Worm (Caenorhabditis elegans) whole organism, mixed stage, embryonic: ENCODE measurements around the gene fbxa-44.

Experiments
- ceh-39 ChIP-seq: fragments of 150-350 bp; optimal IDR thresholded peaks from 2 replicates; lab custom pipeline; 2014; ENCODE audit warnings: missing biosample characterization, missing genetic modification characterization
- ceh-43 ChIP-seq: fragments of 200-800 bp; sonication (Bioruptor generic); optimal IDR thresholded peaks from 2 replicates; lab custom pipeline; 2018; ENCODE audit warnings: mild to moderate bottlenecking, missing genetic modification characterization, moderate library complexity, missing compliant biosample characterization
- elt-3 ChIP-seq: fragments of 150-350 bp; optimal IDR thresholded peaks from 2 replicates; lab custom pipeline; 2014; ENCODE audit warnings: missing biosample characterization, missing genetic modification characterization
- ham-2 ChIP-seq: fragments of 200-800 bp; sonication (Bioruptor generic); optimal IDR thresholded peaks from 2 replicates; lab custom pipeline; 2018; ENCODE audit warnings: mild to moderate bottlenecking, missing genetic modification characterization, missing compliant biosample characterization
- lin-13 ChIP-seq: fragments of 150-350 bp; optimal IDR thresholded peaks from 2 replicates; lab custom pipeline; 2014; ENCODE audit warnings: missing biosample characterization, missing genetic modification characterization
- lsy-2 ChIP-seq: fragments of 150-350 bp; optimal IDR thresholded peaks from 2 replicates; lab custom pipeline; 2014; ENCODE audit warnings: missing biosample characterization, missing genetic modification characterization
- nhr-12 ChIP-seq: fragments of 150-350 bp; optimal IDR thresholded peaks from 2 replicates; lab custom pipeline; 2014; ENCODE audit warnings: missing biosample characterization, missing genetic modification characterization
- sem-2 ChIP-seq: fragments of 200-800 bp; sonication (Bioruptor generic); optimal IDR thresholded peaks from 2 replicates; lab custom pipeline; 2018; ENCODE audit warnings: mild to moderate bottlenecking, missing genetic modification characterization, missing compliant biosample characterization
- snpc-4 ChIP-seq: fragments of 150-350 bp; optimal IDR thresholded peaks from 2 replicates; lab custom pipeline; 2014; ENCODE audit warnings: missing biosample characterization, missing genetic modification characterization
- sptf-1 ChIP-seq: sonication (generic microtip); optimal IDR thresholded peaks from 2 replicates; lab custom pipeline; 2017; ENCODE audit warnings: mild to moderate bottlenecking, missing genetic modification characterization, moderate library complexity, missing compliant biosample characterization
- unc-120 ChIP-seq: sonication (generic microtip); optimal IDR thresholded peaks from 2 replicates; lab custom pipeline; 2017; ENCODE audit warnings: missing genetic modification characterization, missing compliant biosample characterization; ENCODE audit not compliant: poor library complexity, severe bottlenecking
- unc-39 ChIP-seq: fragments of 150-350 bp; optimal IDR thresholded peaks from 2 replicates; lab custom pipeline; 2014; ENCODE audit warnings: missing biosample characterization, missing genetic modification characterization
- unc-62 ChIP-seq: fragments of 150-350 bp; optimal IDR thresholded peaks from 2 replicates; lab custom pipeline; 2014; ENCODE audit warnings: missing biosample characterization, missing genetic modification reagents, missing genetic modification characterization
- ztf-11 ChIP-seq: fragments of 150-350 bp; optimal IDR thresholded peaks from 2 replicates; lab custom pipeline; 2014; ENCODE audit warnings: missing biosample characterization, missing genetic modification characterization

DNA sequence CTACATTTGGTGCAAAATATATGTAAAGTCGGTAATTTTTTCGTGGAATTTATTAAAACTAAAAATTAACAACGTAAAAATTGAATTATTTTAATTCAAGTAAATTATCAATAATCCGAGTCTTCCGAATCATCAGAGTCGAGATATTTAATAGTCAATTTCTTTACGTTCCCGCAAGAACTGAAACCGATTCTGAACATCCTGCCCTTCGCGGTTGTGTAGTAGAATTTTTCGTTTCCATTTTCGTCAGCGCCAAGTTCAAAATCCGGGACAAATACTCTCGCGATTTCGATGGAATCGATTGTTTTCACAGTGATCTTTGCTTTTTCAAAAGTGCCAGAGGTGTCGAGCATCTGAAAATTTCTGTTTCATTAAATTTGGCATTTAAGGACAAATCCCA lies 30.6 kb downstream of the fbxa-44 start:
- no peak for TF ChIP-seq ceh-39 (tag; lab: Kevin White, UChicago)
- no peak for TF ChIP-seq lin-13 (tag; lab: Kevin White, UChicago)
- no peak for TF ChIP-seq unc-120
- TF ChIP-seq ceh-43, result no peak
- no peak for TF ChIP-seq snpc-4 (tag; lab: Kevin White, UChicago)
- no peak for TF ChIP-seq elt-3
- no peak for TF ChIP-seq sem-2 (GFP tag; lab: Kevin White, UChicago)
- no peak for TF ChIP-seq unc-62 (GFP tag; lab: Kevin White, UChicago)
- TF ChIP-seq nhr-12 (tag; lab: Kevin White, UChicago), result no peak
- no peak for TF ChIP-seq unc-39
- no peak for TF ChIP-seq sptf-1 (tag; lab: Kevin White, UChicago)
- no peak for TF ChIP-seq ztf-11
- no peak for TF ChIP-seq lsy-2 (tag; lab: Kevin White, UChicago)
- no peak for TF ChIP-seq ham-2 (GFP tag; lab: Kevin White, UChicago)
